Worm (Caenorhabditis elegans): ENCODE results near the gene flor-1.

The flor-1 gene

DNA sequence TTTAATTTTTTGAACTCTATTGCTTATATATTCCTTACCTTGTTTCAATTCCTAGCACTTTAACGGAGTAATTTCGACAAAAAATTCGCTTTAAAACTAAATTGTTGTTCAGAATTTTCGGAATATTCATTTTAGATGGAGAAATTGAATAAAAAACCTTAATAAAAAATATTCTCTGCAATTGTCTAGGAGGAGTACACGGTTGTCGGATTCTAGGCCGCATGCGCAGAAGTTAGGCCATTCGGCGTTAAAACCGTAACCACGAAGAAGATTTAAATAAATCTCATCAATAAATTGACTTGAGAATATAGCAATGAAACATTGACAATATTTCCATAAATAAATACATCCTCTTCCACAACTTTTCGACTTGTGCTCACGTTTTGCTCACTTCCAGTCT lies 37.1 kb downstream of the flor-1 start, which contains the start of the genes C01G10.10 and C01G10.9 (continued):
- TF ChIP-seq ceh-100 (GFP tag; IDR thresholded peaks at IDR 0.05) (peak; percentile 43; the same call in 1 of the 2 replicates), aptf-3 (GFP tag; IDR thresholded peaks at IDR 0.05) (no peak), rec-8 (tag; optimal IDR thresholded peaks at IDR 0.05) (peak; percentile 28 to 34), mcd-1 (GFP tag; IDR thresholded peaks at IDR 0.05) (peak; percentile 68), unc-62 (GFP tag; optimal IDR thresholded peaks at IDR 0.05) (no peak), hmg-1.2 (GFP tag; IDR thresholded peaks at IDR 0.05) (no peak), nfya-1 (tag; optimal IDR thresholded peaks at IDR 0.05; ENCODE audit: borderline replicate concordance, insufficient read depth) (no peak), tbp1 (GFP tag; optimal IDR thresholded peaks at IDR 0.05) (no peak), sdz-38 (tag; optimal IDR thresholded peaks at IDR 0.05) (no peak), lin-26 (GFP tag; IDR thresholded peaks at IDR 0.05) (no peak), F37B4.10 (GFP tag; IDR thresholded peaks at IDR 0.05) (no peak), lin-40 (tag; optimal IDR thresholded peaks at IDR 0.05) (peak; percentile 50), hmg-20 (GFP tag; IDR thresholded peaks at IDR 0.05) (no peak)

DNA sequence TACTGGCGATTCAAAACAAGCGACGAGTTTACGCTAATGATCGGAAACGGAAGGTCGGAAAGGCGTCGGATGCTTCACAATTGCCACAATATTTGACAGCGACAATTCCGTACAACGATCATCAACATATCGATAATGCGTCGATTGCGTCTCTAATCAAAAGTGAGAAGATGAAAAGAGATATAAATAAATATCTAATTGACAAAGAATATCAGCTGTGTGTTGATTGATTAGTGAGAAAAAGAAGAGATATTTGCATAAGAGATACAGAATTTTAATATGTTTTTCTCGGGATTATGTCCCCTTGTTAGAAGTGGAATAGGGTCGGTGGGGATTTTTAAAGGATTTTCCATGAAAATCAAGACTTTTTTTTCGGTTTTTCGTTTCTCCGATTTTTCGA lies 40.9 kb downstream of the flor-1 start:
- TF ChIP-seq snpc-3.4 (tag; optimal IDR thresholded peaks at IDR 0.05) (no peak), K12H6.12 (tag; optimal IDR thresholded peaks at IDR 0.05) (no peak), cebp-1 (GFP tag; IDR thresholded peaks at IDR 0.05) (no peak), cebp-1 (tag; optimal IDR thresholded peaks at IDR 0.05) (no peak), hsf-1 (GFP tag; IDR thresholded peaks at IDR 0.05) (no peak), snpc-1.1 (tag; optimal IDR thresholded peaks at IDR 0.05; ENCODE audit: insufficient read depth) (no peak), Y53F4B.3 (GFP tag; IDR thresholded peaks at IDR 0.05) (no peak), somi-1 (GFP tag; optimal IDR thresholded peaks at IDR 0.05) (no peak), lin-26 (GFP tag; IDR thresholded peaks at IDR 0.05) (no peak), F39B2.1 (GFP tag; IDR thresholded peaks at IDR 0.05) (no peak), pbrm-1 (GFP tag; IDR thresholded peaks at IDR 0.05) (no peak), ets-4 (GFP tag; optimal IDR thresholded peaks at IDR 0.05) (no peak)

DNA sequence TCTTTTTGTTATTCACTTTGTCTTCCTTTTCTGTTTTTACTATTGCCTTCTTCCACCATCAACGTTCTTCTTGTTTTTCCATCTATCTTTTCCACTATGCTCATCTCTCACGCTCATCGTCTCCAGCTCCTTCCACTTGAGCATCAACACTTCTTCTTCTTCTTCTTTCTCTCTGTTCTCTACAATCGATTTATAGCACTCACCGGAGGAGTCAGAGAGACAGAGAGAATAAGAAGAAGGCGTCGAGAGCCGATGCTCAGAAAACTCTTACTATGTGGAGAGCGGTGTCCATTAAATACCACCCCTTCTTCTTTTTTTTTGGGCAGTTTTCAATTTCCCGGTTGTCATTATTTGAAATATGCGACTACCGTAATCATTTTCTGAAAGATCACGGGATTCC lies 44.5 kb downstream of the flor-1 start:
- TF ChIP-seq zim-3 (tag; optimal IDR thresholded peaks at IDR 0.05) = no peak
- no peak for TF ChIP-seq xnd-1 (tag; optimal IDR thresholded peaks at IDR 0.05)
- TF ChIP-seq K12H6.12 (tag; optimal IDR thresholded peaks at IDR 0.05) = peak; percentile 7
- no peak for TF ChIP-seq attf-5 (GFP tag; optimal IDR thresholded peaks at IDR 0.05)
- no peak for TF ChIP-seq Y53G8AR.9 (GFP tag; conservative IDR thresholded peaks at IDR 0.05)
- no peak for TF ChIP-seq ztf-18 (tag; optimal IDR thresholded peaks at IDR 0.05)
- no peak for TF ChIP-seq ztf-6 (GFP tag; IDR thresholded peaks at IDR 0.05)
- TF ChIP-seq hmg-1.2 (GFP tag; IDR thresholded peaks at IDR 0.05) = peak; percentile 27; the same call in 1 of the 2 replicates
- TF ChIP-seq ceh-27 (GFP tag; optimal IDR thresholded peaks at IDR 0.05) = peak; percentile 55
- TF ChIP-seq aptf-3 (GFP tag; IDR thresholded peaks at IDR 0.05) = no peak
- no peak for TF ChIP-seq chd-7 (tag; optimal IDR thresholded peaks at IDR 0.05)
- no peak for TF ChIP-seq madf-3 (GFP tag; IDR thresholded peaks at IDR 0.05)
- no peak for TF ChIP-seq dpff-1 (tag; optimal IDR thresholded peaks at IDR 0.05)

DNA sequence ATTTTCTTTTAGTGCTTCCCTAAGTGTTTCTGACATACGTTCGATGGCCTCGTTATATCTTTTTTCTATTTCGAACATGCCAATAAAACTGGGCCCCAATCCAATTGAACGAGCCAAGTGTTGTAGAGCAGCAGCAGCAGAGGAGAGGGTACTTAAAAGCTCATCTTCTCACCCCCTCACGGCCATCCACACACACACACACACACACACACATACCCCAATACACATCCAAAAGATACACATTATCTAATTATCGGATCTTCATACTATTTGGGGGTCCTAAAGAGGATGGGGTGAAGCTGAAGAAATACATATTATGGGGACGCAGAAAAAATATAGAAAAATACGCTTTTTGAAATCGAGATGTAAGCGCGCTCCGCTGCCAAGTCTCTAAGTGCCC lies 46.7 kb downstream of the flor-1 start:
- TF ChIP-seq ceh-27 (GFP tag; optimal IDR thresholded peaks at IDR 0.05) = peak; percentile 69
- no peak for TF ChIP-seq cebp-2 (GFP tag; IDR thresholded peaks at IDR 0.05)
